Worm (Caenorhabditis elegans) whole organism, young adult: ENCODE measurements around the gene best-13.

Source experiments
- B0261.1 ChIP-seq: sonication (generic microtip); optimal IDR thresholded peaks from 2 replicates; lab custom pipeline; 2016; ENCODE audit warnings: mild to moderate bottlenecking, missing genetic modification characterization, moderate library complexity, missing compliant biosample characterization
- C06A6.2 ChIP-seq: fragments of 200-800 bp; sonication (Bioruptor generic); conservative IDR thresholded peaks from 2 replicates; pipeline ENCODE4 v1.3.6; 2022; ENCODE audit warnings: missing genetic modification characterization, missing compliant biosample characterization
- D2030.7 ChIP-seq: fragments of 200-800 bp; sonication (Bioruptor generic); IDR thresholded peaks from 2 replicates; pipeline ENCODE4 v1.3.6; 2022; ENCODE audit warnings: missing genetic modification reagents, missing genetic modification characterization, missing compliant biosample characterization
- F23B12.7 ChIP-seq: sonication (generic microtip); optimal IDR thresholded peaks from 2 replicates; lab custom pipeline; 2017; ENCODE audit warnings: missing genetic modification characterization, mild to moderate bottlenecking, missing compliant biosample characterization, antibody characterized with exemption, moderate library complexity; ENCODE audit not compliant: insufficient read depth
- F52B5.7 ChIP-seq: sonication (generic microtip); optimal IDR thresholded peaks from 2 replicates; lab custom pipeline; 2016; ENCODE audit warnings: mild to moderate bottlenecking, missing genetic modification characterization, missing compliant biosample characterization
- F55B11.4 ChIP-seq: sonication (generic microtip); optimal IDR thresholded peaks from 2 replicates; lab custom pipeline; 2016; ENCODE audit warnings: missing compliant biosample characterization, missing genetic modification characterization, borderline replicate concordance; ENCODE audit not compliant: insufficient read depth
- F57A8.1 ChIP-seq: fragments of 200-800 bp; sonication (Bioruptor generic); optimal IDR thresholded peaks from 2 replicates; lab custom pipeline; 2018; ENCODE audit warnings: mild to moderate bottlenecking, missing genetic modification characterization, moderate library complexity, missing compliant biosample characterization
- F57C9.4 ChIP-seq: sonication (generic microtip); optimal IDR thresholded peaks from 2 replicates; lab custom pipeline; 2017; ENCODE audit warnings: mild to moderate bottlenecking, missing genetic modification characterization, missing compliant biosample characterization
- T26A5.8 ChIP-seq: sonication (generic microtip); optimal IDR thresholded peaks from 2 replicates; lab custom pipeline; 2016; ENCODE audit warnings: missing genetic modification characterization, missing compliant biosample characterization
- Y79H2A.3 ChIP-seq: fragments of 200-800 bp; sonication (Bioruptor generic); conservative IDR thresholded peaks from 2 replicates; pipeline ENCODE4 v1.3.6; 2022; ENCODE audit warnings: missing genetic modification reagents, missing genetic modification characterization, missing compliant biosample characterization
- Y95B8A.8 ChIP-seq: fragments of 200-800 bp; sonication (Bioruptor generic); IDR thresholded peaks from 2 replicates; pipeline ENCODE4 v1.3.6; 2022; ENCODE audit warnings: missing genetic modification reagents, missing genetic modification characterization, missing compliant biosample characterization
- attf-3 ChIP-seq: fragments of 200-800 bp; sonication (Bioruptor generic); conservative IDR thresholded peaks from 2 replicates; pipeline ENCODE4 v1.3.6; 2022; ENCODE audit warnings: missing genetic modification reagents, missing genetic modification characterization, missing compliant biosample characterization
- bed-1 ChIP-seq: fragments of 200-800 bp; sonication (Bioruptor generic); IDR thresholded peaks from 2 replicates; pipeline ENCODE4 v1.3.6; 2022; ENCODE audit warnings: missing genetic modification reagents, missing genetic modification characterization, missing compliant biosample characterization
- cebp-2 ChIP-seq: fragments of 200-800 bp; sonication (Bioruptor generic); IDR thresholded peaks from 2 replicates; pipeline ENCODE4 v1.3.6; 2022; ENCODE audit warnings: missing genetic modification characterization, missing compliant biosample characterization
- ceh-27 ChIP-seq: fragments of 200-800 bp; sonication (Bioruptor generic); optimal IDR thresholded peaks from 2 replicates; lab custom pipeline; 2018; ENCODE audit warnings: mild to moderate bottlenecking, missing genetic modification characterization, moderate library complexity, missing compliant biosample characterization
- chd-7 ChIP-seq: sonication (generic microtip); optimal IDR thresholded peaks from 2 replicates; lab custom pipeline; 2016; ENCODE audit warnings: mild to moderate bottlenecking, missing genetic modification characterization, moderate library complexity, missing compliant biosample characterization
- dox-1 ChIP-seq: fragments of 200-800 bp; sonication (Bioruptor generic); IDR thresholded peaks from 2 replicates; pipeline ENCODE4 v1.3.6; 2022; ENCODE audit warnings: missing genetic modification reagents, missing genetic modification characterization, missing compliant biosample characterization
- dpl-1 ChIP-seq: fragments of 150-350 bp; optimal IDR thresholded peaks from 2 replicates; lab custom pipeline; 2014; ENCODE audit warnings: missing biosample characterization, missing genetic modification reagents, missing genetic modification characterization
- efl-1 ChIP-seq: fragments of 150-350 bp; optimal IDR thresholded peaks from 2 replicates; lab custom pipeline; 2014; ENCODE audit warnings: missing biosample characterization, missing genetic modification reagents, missing genetic modification characterization
- egl-44 ChIP-seq: fragments of 200-800 bp; sonication (Bioruptor generic); IDR thresholded peaks from 2 replicates; pipeline ENCODE4 v1.3.6; 2022; ENCODE audit warnings: missing genetic modification reagents, missing genetic modification characterization, missing compliant biosample characterization
- egrh-3 ChIP-seq: fragments of 200-800 bp; sonication (Bioruptor generic); IDR thresholded peaks from 2 replicates; pipeline ENCODE4 v1.3.6; 2022; ENCODE audit warnings: missing genetic modification reagents, missing genetic modification characterization, missing compliant biosample characterization
- ekl-4 ChIP-seq: fragments of 200-800 bp; sonication (Bioruptor generic); IDR thresholded peaks from 2 replicates; pipeline ENCODE4 v1.3.6; 2022; ENCODE audit warnings: missing genetic modification reagents, missing genetic modification characterization, missing compliant biosample characterization
- gei-17 ChIP-seq: fragments of 200-800 bp; sonication (Bioruptor generic); optimal IDR thresholded peaks from 2 replicates; lab custom pipeline; 2018; ENCODE audit warnings: mild to moderate bottlenecking, missing genetic modification characterization, missing compliant biosample characterization
- let-526 ChIP-seq: fragments of 200-800 bp; sonication (Bioruptor generic); IDR thresholded peaks from 2 replicates; pipeline ENCODE4 v1.3.6; 2022; ENCODE audit warnings: missing genetic modification reagents, missing genetic modification characterization, missing compliant biosample characterization
- lin-54 ChIP-seq: fragments of 200-800 bp; sonication (Bioruptor generic); optimal IDR thresholded peaks from 2 replicates; lab custom pipeline; 2018; ENCODE audit warnings: mild to moderate bottlenecking, missing genetic modification characterization, missing compliant biosample characterization
- lsl-1 ChIP-seq: fragments of 200-800 bp; sonication (Bioruptor generic); optimal IDR thresholded peaks from 2 replicates; lab custom pipeline; 2018; ENCODE audit warnings: mild to moderate bottlenecking, missing genetic modification characterization, moderate library complexity, missing compliant biosample characterization
- madf-8 ChIP-seq: fragments of 200-800 bp; sonication (Bioruptor generic); conservative IDR thresholded peaks from 2 replicates; pipeline ENCODE4 v1.3.6; 2022; ENCODE audit warnings: missing genetic modification reagents, missing genetic modification characterization, missing compliant biosample characterization
- nhr-90 ChIP-seq: sonication (generic microtip); optimal IDR thresholded peaks from 2 replicates; lab custom pipeline; 2016; ENCODE audit warnings: missing genotype, mild to moderate bottlenecking, missing genetic modification characterization, missing compliant biosample characterization
- repo-1 ChIP-seq: sonication (generic microtip); optimal IDR thresholded peaks from 2 replicates; lab custom pipeline; 2017; ENCODE audit warnings: mild to moderate bottlenecking, missing genetic modification characterization, missing compliant biosample characterization
- snpc-1.1 ChIP-seq: sonication (generic microtip); optimal IDR thresholded peaks from 2 replicates; lab custom pipeline; 2017; ENCODE audit warnings: missing genetic modification characterization, mild to moderate bottlenecking, missing compliant biosample characterization, antibody characterized with exemption, moderate library complexity, missing genotype, missing genetic modification reagents; ENCODE audit not compliant: insufficient read depth
- tlf-1 ChIP-seq: fragments of 200-800 bp; sonication (Bioruptor generic); optimal IDR thresholded peaks from 2 replicates; lab custom pipeline; 2018; ENCODE audit warnings: mild to moderate bottlenecking, missing genetic modification characterization, missing compliant biosample characterization
- zfh-2 ChIP-seq: fragments of 200-800 bp; sonication (Bioruptor generic); conservative IDR thresholded peaks from 2 replicates; pipeline ENCODE4 v1.3.6; 2022; ENCODE audit warnings: missing genetic modification reagents, missing genetic modification characterization, missing compliant biosample characterization
- ztf-18 ChIP-seq: sonication (generic microtip); optimal IDR thresholded peaks from 2 replicates; lab custom pipeline; 2016; ENCODE audit warnings: missing genotype, mild to moderate bottlenecking, missing genetic modification characterization, missing compliant biosample characterization
- ztf-22 ChIP-seq: fragments of 200-800 bp; sonication (Bioruptor generic); optimal IDR thresholded peaks from 2 replicates; lab custom pipeline; 2018; ENCODE audit warnings: mild to moderate bottlenecking, missing genetic modification characterization, moderate library complexity, missing compliant biosample characterization
- ztf-25 ChIP-seq: fragments of 200-800 bp; sonication (Bioruptor generic); IDR thresholded peaks from 2 replicates; pipeline ENCODE4 v1.3.6; 2022; ENCODE audit warnings: missing genetic modification reagents, missing genetic modification characterization, missing compliant biosample characterization
- ztf-28 ChIP-seq: fragments of 200-800 bp; sonication (Bioruptor generic); IDR thresholded peaks from 2 replicates; pipeline ENCODE4 v1.3.6; 2022; ENCODE audit warnings: missing genetic modification reagents, missing genetic modification characterization, missing compliant biosample characterization
- ztf-6 ChIP-seq: fragments of 200-800 bp; sonication (Bioruptor generic); IDR thresholded peaks from 2 replicates; pipeline ENCODE4 v1.3.6; 2022; ENCODE audit warnings: missing genetic modification reagents, missing genetic modification characterization, missing compliant biosample characterization

best-13 gene

ce11 chrIV:9913064-9913463 is 9.4 kb downstream of the best-13 start:
- no peak for TF ChIP-seq ztf-25 (GFP tag; lab: Robert Waterston, UW)

DNA sequence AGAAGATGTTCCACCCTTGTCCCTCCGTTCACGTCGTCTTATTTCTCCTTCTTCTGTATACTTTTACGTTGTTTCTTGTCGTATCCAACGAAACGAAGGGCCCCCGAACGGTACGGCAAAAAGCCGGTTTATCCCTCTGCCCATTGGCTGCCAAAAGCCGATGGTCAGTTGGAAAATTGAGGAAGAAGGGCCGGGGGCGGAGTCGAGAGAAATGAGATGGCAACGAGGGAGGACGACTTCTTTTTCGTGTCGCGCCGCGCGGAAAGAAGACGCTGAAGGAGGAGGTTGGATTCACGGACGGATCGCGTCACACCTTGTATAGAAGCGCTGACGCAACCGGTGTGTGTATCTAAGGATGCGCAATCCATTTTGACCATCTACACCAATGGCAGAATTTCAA is 11.4 kb downstream of the best-13 start:
- TF ChIP-seq chd-7 (tag; lab: Kevin White, UChicago) (no peak), zfh-2 (peak; percentile 67)

DNA sequence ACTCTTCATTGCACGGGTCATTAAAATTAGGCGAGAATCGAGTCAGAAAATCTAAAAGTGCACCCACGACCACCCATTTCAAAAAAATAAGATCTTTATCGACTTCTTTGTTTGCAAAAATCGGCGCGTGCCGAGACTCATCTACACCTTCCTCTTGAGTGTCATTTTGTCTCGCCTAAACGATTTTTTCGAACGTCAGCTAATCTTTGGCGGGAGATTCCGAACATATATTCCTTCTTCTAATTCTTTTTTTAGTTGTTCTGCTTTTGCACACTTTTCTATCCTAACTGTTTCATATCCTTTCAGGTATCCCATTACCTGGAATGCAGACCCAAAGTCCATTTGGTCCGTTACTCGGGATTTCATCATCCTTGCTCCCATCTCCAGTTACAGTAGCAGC is 12.5 kb downstream of the best-13 start, which contains the start of gene bed-3:
TSS of gene bed-3 (plus strand) at position 301 of the 400 bp plus-strand sequence.
- TF ChIP-seq let-526 (GFP tag; lab: Robert Waterston, UW) (no peak), egl-44 (GFP tag; lab: Robert Waterston, UW) (no peak), Y95B8A.8 (no peak), ztf-28 (GFP tag; lab: Robert Waterston, UW) (no peak), ztf-22 (GFP tag; lab: Kevin White, UChicago) (no peak), egrh-3 (GFP tag; lab: Robert Waterston, UW) (no peak), madf-8 (GFP tag; lab: Robert Waterston, UW) (no peak), gei-17 (GFP tag; lab: Kevin White, UChicago) (no peak), Y79H2A.3 (GFP tag; lab: Robert Waterston, UW) (no peak), F52B5.7 (tag; lab: Kevin White, UChicago) (no peak), zfh-2 (no peak), F55B11.4 (tag; lab: Kevin White, UChicago) (no peak), D2030.7 (GFP tag; lab: Robert Waterston, UW) (no peak), lsl-1 (GFP tag; lab: Kevin White, UChicago) (no peak), C06A6.2 (GFP tag; lab: Robert Waterston, UW) (no peak), repo-1 (tag; lab: Kevin White, UChicago) (no peak), F23B12.7 (tag; lab: Kevin White, UChicago) (no peak)

ce11 chrIV:9918021-9918420 is 14.3 kb downstream of the best-13 start:
- no peak for TF ChIP-seq ceh-27 (GFP tag; lab: Kevin White, UChicago)
- TF ChIP-seq nhr-90, result no peak
- TF ChIP-seq, all 124 proteins: peak for 0

- no peak for TF ChIP-seq bed-1
- TF ChIP-seq ztf-18 (tag; lab: Kevin White, UChicago), result no peak
- no peak for TF ChIP-seq let-526 (GFP tag; lab: Robert Waterston, UW)
- TF ChIP-seq efl-1, result no peak
- no peak for TF ChIP-seq ztf-6 (GFP tag; lab: Robert Waterston, UW)
- TF ChIP-seq madf-8 (GFP tag; lab: Robert Waterston, UW), result no peak
- TF ChIP-seq B0261.1 (tag; lab: Kevin White, UChicago), result no peak
- TF ChIP-seq cebp-2 (GFP tag; lab: Robert Waterston, UW), result no peak
- no peak for TF ChIP-seq dpl-1 (GFP tag; lab: Kevin White, UChicago)
- no peak for TF ChIP-seq F57A8.1
- no peak for TF ChIP-seq F57C9.4
- TF ChIP-seq Y79H2A.3 (GFP tag; lab: Robert Waterston, UW), result no peak
- no peak for TF ChIP-seq tlf-1 (GFP tag; lab: Kevin White, UChicago)
- TF ChIP-seq snpc-1.1 (tag; lab: Kevin White, UChicago), result no peak
- no peak for TF ChIP-seq ekl-4 (GFP tag; lab: Robert Waterston, UW)
- no peak for TF ChIP-seq attf-3 (GFP tag; lab: Robert Waterston, UW)
- no peak for TF ChIP-seq dox-1
- no peak for TF ChIP-seq lin-54 (GFP tag; lab: Kevin White, UChicago)
- no peak for TF ChIP-seq T26A5.8 (tag; lab: Kevin White, UChicago)
Observed at ce11 chrIV:9920426-9920825, 16.7 kb downstream of the best-13 start.
